Worm (Caenorhabditis elegans): ENCODE data around the gene K08F4.3.
A peak's percentile ranks its signal among the peaks of the same experiment; 100 is the strongest.

K08F4.3 gene

DNA sequence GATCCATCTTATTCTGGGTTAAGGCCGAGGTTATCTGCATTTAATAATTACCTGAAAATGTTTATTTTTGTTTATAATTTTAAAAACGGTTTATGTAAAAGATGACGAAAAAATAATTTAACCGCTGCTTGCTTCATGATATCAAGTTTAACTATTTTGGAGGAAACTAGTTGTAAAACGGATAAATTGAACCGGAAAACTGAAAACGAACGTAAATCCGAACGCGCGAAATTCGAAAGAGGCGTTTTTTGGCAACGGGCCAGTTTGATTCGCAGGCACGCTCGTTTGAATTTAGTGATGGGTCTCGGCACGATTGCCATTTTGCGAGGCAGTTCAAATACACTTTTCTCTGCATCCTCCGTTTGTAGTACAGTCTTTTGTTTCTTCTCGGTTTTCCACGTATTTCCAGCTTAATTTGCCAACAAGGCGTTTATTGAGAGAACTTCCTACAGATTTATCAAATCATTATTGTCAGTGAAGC, at the start of gene K08F4.3, which contains the start of gene gtbp-1:
TSS of gene K08F4.3 (plus strand) at position 352 of the 481 bp plus-strand sequence.
TSS of gene gtbp-1 (minus strand) at position 51 of the 481 bp plus-strand sequence.
- TF ChIP-seq zag-1 (tag; optimal IDR thresholded peaks at IDR 0.05) = no peak
- no peak for TF ChIP-seq mml-1 (tag; optimal IDR thresholded peaks at IDR 0.05)
- peak; percentile 94 for TF ChIP-seq lin-15B (tag; optimal IDR thresholded peaks at IDR 0.05)
- TF ChIP-seq R02D3.7 (tag; optimal IDR thresholded peaks at IDR 0.05) = peak; percentile 20
- TF ChIP-seq pha-4 (tag; optimal IDR thresholded peaks at IDR 0.05) = peak; percentile 88
- peak in 1 of 3 experiments; percentile 12 for TF ChIP-seq elt-3 (tag; optimal IDR thresholded peaks at IDR 0.05)
- no peak for TF ChIP-seq skn-1 (tag; optimal IDR thresholded peaks at IDR 0.05)
- peak; percentile 46 for TF ChIP-seq elt-2 (tag; optimal IDR thresholded peaks at IDR 0.05)
- peak; percentile 90 for TF ChIP-seq nfya-1 (tag; optimal IDR thresholded peaks at IDR 0.05; ENCODE audit: insufficient read depth)
- TF ChIP-seq pqm-1 (tag; optimal IDR thresholded peaks at IDR 0.05) = peak; percentile 28
- peak; percentile 28 for TF ChIP-seq nhr-43 (tag; optimal IDR thresholded peaks at IDR 0.05; ENCODE audit: poor library complexity, severe bottlenecking)
- TF ChIP-seq ama-1 (optimal IDR thresholded peaks at IDR 0.05) = peak; percentile 23
- peak; percentile 51 for TF ChIP-seq ZK546.5 (tag; optimal IDR thresholded peaks at IDR 0.05)
- no peak for TF ChIP-seq ceh-16 (tag; optimal IDR thresholded peaks at IDR 0.05)
- peak; percentile 81 for TF ChIP-seq nhr-25 (tag; optimal IDR thresholded peaks at IDR 0.05)
- peak; percentile 77 for TF ChIP-seq lin-39 (tag; optimal IDR thresholded peaks at IDR 0.05)
- TF ChIP-seq snpc-4 (tag; optimal IDR thresholded peaks at IDR 0.05) = peak; percentile 42
- no peak for TF ChIP-seq ztf-11 (tag; optimal IDR thresholded peaks at IDR 0.05)
- no peak for TF ChIP-seq aly-2 (tag; optimal IDR thresholded peaks at IDR 0.05)
- TF ChIP-seq ceh-82 (tag; optimal IDR thresholded peaks at IDR 0.05) = peak; percentile 20
- no peak for TF ChIP-seq nhr-77 (tag; optimal IDR thresholded peaks at IDR 0.05)
- TF ChIP-seq egl-5 (tag; optimal IDR thresholded peaks at IDR 0.05) = peak; percentile 94

DNA sequence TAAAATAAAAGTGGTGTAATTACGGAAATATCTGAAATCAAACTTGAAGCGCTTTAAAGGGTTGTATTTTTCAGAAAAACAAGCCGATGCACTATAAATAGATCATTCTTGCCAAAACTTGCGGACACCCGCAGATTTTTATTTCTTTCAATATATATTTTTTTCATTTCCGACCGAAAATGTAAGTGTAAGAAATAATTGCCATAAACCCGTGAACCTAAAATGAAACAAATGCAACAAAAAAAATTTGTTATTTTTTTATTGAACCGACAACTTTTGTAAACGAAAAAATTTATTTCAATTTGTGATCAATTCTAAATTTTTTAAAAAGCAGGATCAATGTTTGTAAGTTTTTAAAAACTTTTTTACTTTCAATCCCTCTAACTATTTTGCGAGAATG, 48.2 kb upstream of the K08F4.3 start, which contains the start of gene W01B6.6:
TSS of gene W01B6.6 (plus strand) at position 301 of the 400 bp plus-strand sequence.
- TF ChIP-seq lsy-12 (tag; optimal IDR thresholded peaks at IDR 0.05) = no peak
- TF ChIP-seq daf-12 (tag; optimal IDR thresholded peaks at IDR 0.05) = no peak
- TF ChIP-seq nhr-23 (tag; optimal IDR thresholded peaks at IDR 0.05) = no peak
- no peak for TF ChIP-seq hmg-11 (tag; optimal IDR thresholded peaks at IDR 0.05)
- no peak for TF ChIP-seq nhr-67 (tag; optimal IDR thresholded peaks at IDR 0.05)
- TF ChIP-seq elt-1 (tag; optimal IDR thresholded peaks at IDR 0.05) = no peak
- TF ChIP-seq skn-1 (tag; optimal IDR thresholded peaks at IDR 0.05) = no peak
- no peak for TF ChIP-seq ztf-4 (tag; optimal IDR thresholded peaks at IDR 0.05)
- TF ChIP-seq unc-39 (tag; optimal IDR thresholded peaks at IDR 0.05) = no peak
- TF ChIP-seq elt-3 (tag; optimal IDR thresholded peaks at IDR 0.05) = no peak
- no peak for TF ChIP-seq nhr-28 (tag; optimal IDR thresholded peaks at IDR 0.05)
- no peak for TF ChIP-seq nfya-1 (tag; optimal IDR thresholded peaks at IDR 0.05; ENCODE audit: insufficient read depth)
- TF ChIP-seq nhr-77 (tag; optimal IDR thresholded peaks at IDR 0.05) = no peak
- TF ChIP-seq ceh-16 (tag; optimal IDR thresholded peaks at IDR 0.05) = no peak
- no peak for TF ChIP-seq nhr-76 (tag; optimal IDR thresholded peaks at IDR 0.05)
- TF ChIP-seq tbx-2 (tag; optimal IDR thresholded peaks at IDR 0.05) = no peak
- TF ChIP-seq ztf-11 (tag; optimal IDR thresholded peaks at IDR 0.05) = no peak
- no peak for TF ChIP-seq snpc-4 (tag; optimal IDR thresholded peaks at IDR 0.05)
- TF ChIP-seq lin-39 (tag; optimal IDR thresholded peaks at IDR 0.05) = no peak
- no peak for TF ChIP-seq nhr-25 (tag; optimal IDR thresholded peaks at IDR 0.05)

DNA sequence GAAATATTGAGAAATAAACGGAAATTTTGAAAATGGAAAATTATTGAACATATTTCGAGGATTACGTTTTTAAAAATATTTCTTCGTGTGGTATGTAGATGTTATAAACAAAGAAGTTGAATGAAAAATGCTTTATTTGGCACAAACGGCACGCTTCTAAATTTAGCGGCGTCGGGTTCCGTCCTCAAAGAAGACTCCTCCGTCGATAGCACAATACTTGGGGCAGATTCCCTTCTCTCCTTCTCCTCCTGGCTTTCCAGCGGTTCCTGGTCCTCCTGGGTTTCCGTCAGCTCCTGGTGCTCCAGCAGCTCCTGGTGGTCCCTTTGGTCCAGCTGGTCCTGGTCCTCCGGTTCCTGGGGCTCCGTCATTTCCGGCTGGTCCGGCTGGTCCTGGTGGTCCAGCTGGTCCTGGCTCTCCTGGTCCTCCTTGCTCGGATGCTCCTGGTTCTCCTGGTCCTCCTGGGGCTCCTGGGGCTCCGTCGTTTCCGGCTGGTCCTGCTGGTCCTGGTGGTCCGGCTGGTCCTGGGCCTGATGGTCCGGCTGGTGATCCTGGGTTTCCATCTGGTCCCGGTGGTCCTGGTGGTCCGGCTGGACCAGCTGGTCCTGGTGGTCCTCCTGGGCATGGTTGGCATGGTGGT, 44.6 kb upstream of the K08F4.3 start, which contains the start of gene W01B6.8:
TSS of gene W01B6.8 (minus strand) at position 51 of the 637 bp plus-strand sequence.
- TF ChIP-seq lin-15B (tag; optimal IDR thresholded peaks at IDR 0.05) (no peak), ceh-16 (tag; optimal IDR thresholded peaks at IDR 0.05) (no peak), ztf-11 (tag; optimal IDR thresholded peaks at IDR 0.05) (no peak), fos-1 (tag; optimal IDR thresholded peaks at IDR 0.05) (no peak), ceh-9 (tag; optimal IDR thresholded peaks at IDR 0.05) (no peak), ceh-28 (tag; optimal IDR thresholded peaks at IDR 0.05) (no peak), zag-1 (tag; optimal IDR thresholded peaks at IDR 0.05) (no peak), ama-1 (optimal IDR thresholded peaks at IDR 0.05) (no peak), nfya-1 (tag; optimal IDR thresholded peaks at IDR 0.05; ENCODE audit: insufficient read depth) (no peak), nhr-76 (tag; optimal IDR thresholded peaks at IDR 0.05) (no peak), tbx-2 (tag; optimal IDR thresholded peaks at IDR 0.05) (no peak), elt-3 (tag; optimal IDR thresholded peaks at IDR 0.05) (no peak), pqm-1 (tag; optimal IDR thresholded peaks at IDR 0.05) (no peak), ZK546.5 (tag; optimal IDR thresholded peaks at IDR 0.05) (no peak), elt-1 (tag; optimal IDR thresholded peaks at IDR 0.05) (no peak)
